Worm (Caenorhabditis elegans): Measurements from ENCODE around the gene C47E12.2.

DNA sequence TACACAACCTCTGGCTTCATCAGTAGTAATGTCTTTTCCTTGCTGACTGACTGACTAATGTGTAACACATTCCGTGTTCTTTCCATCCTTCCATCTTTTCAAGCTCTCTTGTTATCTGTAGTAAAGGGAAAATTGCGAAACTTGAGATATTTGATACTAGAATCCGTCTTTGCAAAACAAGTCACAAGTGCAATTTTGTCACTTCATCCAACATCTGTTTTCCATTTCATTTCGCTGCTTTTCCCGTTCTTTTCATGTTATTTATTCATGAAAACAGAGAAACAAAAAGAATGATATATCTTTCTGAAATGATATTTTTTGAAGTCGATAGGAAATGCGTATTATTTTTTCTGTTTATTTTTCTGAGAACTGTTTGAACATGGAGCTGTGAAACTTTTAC, 42.7 kb upstream of the C47E12.2 start:
- TF ChIP-seq C38D4.7 (GFP tag; optimal IDR thresholded peaks at IDR 0.05), result no peak
- TF ChIP-seq ets-4 (tag; optimal IDR thresholded peaks at IDR 0.05), result no peak
- no peak for TF ChIP-seq ceh-19 (GFP tag; optimal IDR thresholded peaks at IDR 0.05)
- no peak for TF ChIP-seq elt-2 (tag; optimal IDR thresholded peaks at IDR 0.05)
- TF ChIP-seq nhr-11 (tag; optimal IDR thresholded peaks at IDR 0.05), result no peak
- TF ChIP-seq sox-4 (tag; optimal IDR thresholded peaks at IDR 0.05), result no peak
- TF ChIP-seq unc-42 (tag; optimal IDR thresholded peaks at IDR 0.05), result no peak
- no peak for TF ChIP-seq rnt-1 (tag; optimal IDR thresholded peaks at IDR 0.05)
- no peak for TF ChIP-seq sdc-2 (tag; optimal IDR thresholded peaks at IDR 0.05)

All from whole organism, late embryonic.